Worm (Caenorhabditis elegans): Measurements from ENCODE around the gene str-187.
"Not testable (repeated sequence)": the region's sequence is repeated elsewhere in the genome, so short reads cannot be mapped to it uniquely, and the experiment has no call there.

ce11 chrIV:17307223-17307622, 41.8 kb downstream of the str-187 start, which contains the start of gene T28F3.8:
- TF ChIP-seq fos-1 (tag; optimal IDR thresholded peaks at IDR 0.05); mdl-1 (tag; optimal IDR thresholded peaks at IDR 0.05); unc-39 (tag; optimal IDR thresholded peaks at IDR 0.05); ceh-82 (tag; optimal IDR thresholded peaks at IDR 0.05); ZK546.5 (tag; optimal IDR thresholded peaks at IDR 0.05); nhr-12 (tag; optimal IDR thresholded peaks at IDR 0.05); nhr-43 (tag; optimal IDR thresholded peaks at IDR 0.05; ENCODE audit: poor library complexity, severe bottlenecking); lin-39 (tag; optimal IDR thresholded peaks at IDR 0.05); unc-62 (GFP tag; optimal IDR thresholded peaks at IDR 0.05): not testable (repeated sequence)

Measured in whole organism, L3 larva.